Worm (Caenorhabditis elegans): Measurements from ENCODE around the gene nspa-2.

DNA sequence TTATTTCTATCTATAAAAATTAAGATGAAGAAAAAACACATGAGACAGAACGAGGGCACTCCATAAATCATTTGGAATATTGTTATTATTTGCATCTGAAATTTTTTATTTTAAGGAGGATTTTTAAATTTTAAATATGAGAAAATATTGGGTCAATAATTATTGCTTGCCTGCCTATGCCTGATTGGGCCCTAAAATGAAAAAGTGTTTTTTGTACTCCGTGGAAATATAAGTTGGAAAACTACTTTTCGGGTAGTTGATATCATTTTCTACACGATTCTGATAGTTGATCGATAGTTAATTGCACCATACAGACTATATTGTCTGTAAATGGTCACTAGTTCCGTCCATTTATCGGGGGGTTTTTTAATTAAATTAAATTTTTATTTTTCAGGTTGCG is 37.4 kb downstream of the nspa-2 start, which contains the start of gene srg-55:
- no peak for TF ChIP-seq snpc-4 (tag; optimal IDR thresholded peaks at IDR 0.05)
- TF ChIP-seq nhr-12 (tag; optimal IDR thresholded peaks at IDR 0.05), result no peak
- TF ChIP-seq nhr-25 (tag; optimal IDR thresholded peaks at IDR 0.05), result no peak
- no peak for TF ChIP-seq skn-1 (tag; optimal IDR thresholded peaks at IDR 0.05)
- no peak for TF ChIP-seq mdl-1 (tag; optimal IDR thresholded peaks at IDR 0.05)
- no peak for TF ChIP-seq nhr-11 (tag; optimal IDR thresholded peaks at IDR 0.05)
- TF ChIP-seq sma-9 (GFP tag; optimal IDR thresholded peaks at IDR 0.05), result no peak
- TF ChIP-seq sma-9 (tag; optimal IDR thresholded peaks at IDR 0.05), result no peak
- no peak for TF ChIP-seq unc-62 (GFP tag; optimal IDR thresholded peaks at IDR 0.05)
- no peak for TF ChIP-seq egl-27 (tag; optimal IDR thresholded peaks at IDR 0.05)
- TF ChIP-seq elt-3 (tag; optimal IDR thresholded peaks at IDR 0.05), result no peak
- no peak for TF ChIP-seq F13H6.1 (tag; optimal IDR thresholded peaks at IDR 0.05)
- TF ChIP-seq ceh-82 (tag; optimal IDR thresholded peaks at IDR 0.05), result no peak
- no peak for TF ChIP-seq nhr-23 (tag; optimal IDR thresholded peaks at IDR 0.05)
- no peak for TF ChIP-seq lsy-2 (tag; optimal IDR thresholded peaks at IDR 0.05)
